Fruit fly (Drosophila melanogaster): ENCODE data around the gene scrt.

dm6 chr3L:3980027-3980426 is 3.7 kb upstream of the scrt start:
- no peak for TF ChIP-seq CG8478 (optimal IDR thresholded peaks at IDR 0.05)
- no peak for TF ChIP-seq CTCF (optimal IDR thresholded peaks at IDR 0.05)
